Fruit fly (Drosophila melanogaster) whole organism, embryonic: ENCODE measurements around the gene tomb.
A peak's percentile ranks its signal among the peaks of the same experiment; 100 is the strongest.

Source experiments
- Abd-B ChIP-seq: fragments of 200-800 bp; sonication (Bioruptor generic); optimal IDR thresholded peaks from 2 replicates; lab custom pipeline; 2018; ENCODE audit warnings: missing biosample characterization, mild to moderate bottlenecking, missing genetic modification characterization, moderate library complexity
- Adf1 ChIP-seq: fragments of 200-800 bp; sonication (Bioruptor generic); IDR thresholded peaks from 2 replicates; pipeline ENCODE4 v1.3.6; 2022; ENCODE audit warnings: missing biosample characterization, missing genetic modification characterization
- Awh ChIP-seq: fragments of 200-800 bp; sonication (Bioruptor generic); IDR thresholded peaks from 2 replicates; pipeline ENCODE4, ENCODE4 v1.3.6; 2022; ENCODE audit warnings: missing biosample characterization, missing genetic modification characterization
- BEAF-32 ChIP-seq: fragments of 200-800 bp; sonication (Bioruptor generic); optimal IDR thresholded peaks from 3 replicates; lab custom pipeline; 2017; ENCODE audit warnings: missing biosample characterization, missing genetic modification characterization, mild to moderate bottlenecking, moderate library complexity, missing genetic modification reagents
- C15 ChIP-seq: fragments of 200-800 bp; sonication (Bioruptor generic); IDR thresholded peaks from 3 replicates; pipeline ENCODE4 v1.3.6; 2022; ENCODE audit warnings: missing biosample characterization, missing genetic modification characterization
- CG11723 ChIP-seq: fragments of 200-800 bp; sonication (Bioruptor generic); optimal IDR thresholded peaks from 2 replicates; lab custom pipeline; 2017; ENCODE audit warnings: missing biosample characterization, mild to moderate bottlenecking, missing genetic modification characterization
- CG13287 ChIP-seq: fragments of 200-800 bp; sonication (Bioruptor generic); IDR thresholded peaks from 2 replicates; pipeline ENCODE4 v1.3.6; 2022; ENCODE audit warnings: missing biosample characterization, missing genetic modification characterization; ENCODE audit not compliant: partially characterized antibody
- CG13424 ChIP-seq: fragments of 200-800 bp; sonication (Bioruptor generic); optimal IDR thresholded peaks from 2 replicates; lab custom pipeline; 2019; ENCODE audit warnings: missing biosample characterization, mild to moderate bottlenecking, missing genetic modification characterization, moderate library complexity
- CG16813 ChIP-seq: fragments of 200-800 bp; sonication (Bioruptor generic); IDR thresholded peaks from 3 replicates; pipeline ENCODE4 v1.3.6; 2022; ENCODE audit warnings: missing biosample characterization, missing genetic modification characterization; ENCODE audit not compliant: partially characterized antibody
- CG16815 ChIP-seq: fragments of 200-800 bp; sonication (Bioruptor generic); optimal IDR thresholded peaks from 3 replicates; lab custom pipeline; 2017; ENCODE audit warnings: missing biosample characterization, mild to moderate bottlenecking, missing genetic modification characterization
- CG17612 ChIP-seq: fragments of 200-800 bp; sonication (Bioruptor generic); IDR thresholded peaks from 2 replicates; pipeline ENCODE4 v1.3.6; 2022; ENCODE audit warnings: missing biosample characterization, missing genetic modification characterization
- CG17912 ChIP-seq: fragments of 200-800 bp; sonication (Bioruptor generic); optimal IDR thresholded peaks from 2 replicates; lab custom pipeline; 2018; ENCODE audit warnings: missing biosample characterization, mild to moderate bottlenecking, missing genetic modification characterization
- CG1832 ChIP-seq: fragments of 200-800 bp; sonication (Bioruptor generic); optimal IDR thresholded peaks from 2 replicates; lab custom pipeline; 2017; ENCODE audit warnings: missing biosample characterization, mild to moderate bottlenecking, missing genetic modification characterization, inconsistent platforms
- CG18599 ChIP-seq: fragments of 200-800 bp; sonication (Bioruptor generic); optimal IDR thresholded peaks from 3 replicates; lab custom pipeline; 2017; ENCODE audit warnings: missing biosample characterization, missing genetic modification characterization, mild to moderate bottlenecking, moderate library complexity, missing genetic modification reagents
- CG2712 ChIP-seq: fragments of 200-800 bp; optimal IDR thresholded peaks from 3 replicates; lab custom pipeline; 2019; ENCODE audit warnings: missing biosample characterization, mild to moderate bottlenecking, missing genetic modification characterization, moderate library complexity
- CG30431 ChIP-seq: fragments of 200-800 bp; sonication (Bioruptor generic); optimal IDR thresholded peaks from 2 replicates; lab custom pipeline; 2017; ENCODE audit warnings: missing biosample characterization, missing genetic modification characterization
- CG34376 ChIP-seq: fragments of 200-800 bp; sonication (Bioruptor generic); optimal IDR thresholded peaks from 2 replicates; lab custom pipeline; 2018; ENCODE audit warnings: missing biosample characterization, mild to moderate bottlenecking, missing genetic modification characterization
- CG7928 ChIP-seq: fragments of 200-800 bp; sonication (Bioruptor generic); optimal IDR thresholded peaks from 2 replicates; lab custom pipeline; 2017; ENCODE audit warnings: missing biosample characterization, mild to moderate bottlenecking, missing genetic modification characterization
- CG7987 ChIP-seq: fragments of 200-800 bp; sonication (Bioruptor generic); optimal IDR thresholded peaks from 2 replicates; lab custom pipeline; 2018; ENCODE audit warnings: missing biosample characterization, mild to moderate bottlenecking, missing genetic modification characterization, moderate library complexity
- Deaf1 ChIP-seq: fragments of 200-800 bp; optimal IDR thresholded peaks from 3 replicates; lab custom pipeline; 2019; ENCODE audit warnings: missing biosample characterization, mild to moderate bottlenecking, missing genetic modification characterization, moderate library complexity
- Dp ChIP-seq: fragments of 200-800 bp; sonication (Bioruptor generic); optimal IDR thresholded peaks from 2 replicates; lab custom pipeline; 2018; ENCODE audit warnings: missing biosample characterization, mild to moderate bottlenecking, missing genetic modification characterization, moderate library complexity
- Dref ChIP-seq: fragments of 200-800 bp; sonication (Bioruptor generic); IDR thresholded peaks from 2 replicates; pipeline ENCODE4 v1.3.6; 2022; ENCODE audit warnings: missing biosample characterization, missing genetic modification characterization
- E2f2 ChIP-seq: fragments of 200-800 bp; sonication (Bioruptor generic); IDR thresholded peaks from 2 replicates; pipeline ENCODE4 v1.3.6; 2022; ENCODE audit warnings: missing biosample characterization, missing genetic modification characterization
- Gsc ChIP-seq: fragments of 200-800 bp; sonication (Bioruptor generic); IDR thresholded peaks from 2 replicates; pipeline ENCODE4 v1.3.6; 2022; ENCODE audit warnings: missing biosample characterization, missing genetic modification characterization
- Max ChIP-seq: fragments of 200-800 bp; sonication (Bioruptor generic); optimal IDR thresholded peaks from 2 replicates; lab custom pipeline; 2016; ENCODE audit warnings: missing biosample characterization, mild to moderate bottlenecking, missing genetic modification characterization
- Usf ChIP-seq: fragments of 200-800 bp; sonication (Bioruptor generic); optimal IDR thresholded peaks from 2 replicates; lab custom pipeline; 2017; ENCODE audit warnings: missing genotype, missing biosample characterization, missing genetic modification characterization
- ato ChIP-seq: fragments of 200-800 bp; sonication (Bioruptor generic); IDR thresholded peaks from 2 replicates; pipeline ENCODE4 v1.3.6; 2022; ENCODE audit warnings: missing biosample characterization, missing genetic modification characterization; ENCODE audit not compliant: partially characterized antibody
- bbx ChIP-seq: fragments of 200-800 bp; sonication (Bioruptor generic); IDR thresholded peaks from 2 replicates; pipeline ENCODE4 v1.3.6; 2022; ENCODE audit warnings: missing biosample characterization, missing genetic modification characterization; ENCODE audit not compliant: partially characterized antibody
- cas ChIP-seq: fragments of 200-800 bp; sonication (Bioruptor generic); IDR thresholded peaks from 2 replicates; pipeline ENCODE4 v1.3.6; 2022; ENCODE audit warnings: missing biosample characterization, missing genetic modification characterization
- dan ChIP-seq: fragments of 200-800 bp; sonication (Bioruptor generic); IDR thresholded peaks from 2 replicates; pipeline ENCODE4 v1.3.6; 2022; ENCODE audit warnings: missing biosample characterization, missing genetic modification characterization
- exex ChIP-seq: fragments of 200-800 bp; sonication (Bioruptor generic); optimal IDR thresholded peaks from 4 replicates; lab custom pipeline; 2018; ENCODE audit warnings: missing biosample characterization, mild to moderate bottlenecking, missing genetic modification characterization, moderate library complexity
- gfzf ChIP-seq: fragments of 200-800 bp; sonication (Bioruptor generic); optimal IDR thresholded peaks from 2 replicates; lab custom pipeline; 2016; ENCODE audit warnings: missing biosample characterization, mild to moderate bottlenecking, missing genetic modification characterization, moderate library complexity
- mld ChIP-seq: fragments of 200-800 bp; sonication (Bioruptor generic); IDR thresholded peaks from 3 replicates; pipeline ENCODE4 v1.3.6; 2022; ENCODE audit warnings: missing biosample characterization, missing genetic modification characterization; ENCODE audit not compliant: partially characterized antibody
- nau ChIP-seq: fragments of 200-800 bp; sonication (Bioruptor generic); optimal IDR thresholded peaks from 3 replicates; lab custom pipeline; 2017; ENCODE audit warnings: missing biosample characterization, mild to moderate bottlenecking, missing genetic modification characterization, missing genetic modification reagents
- pita ChIP-seq: fragments of 200-800 bp; sonication (Bioruptor generic); optimal IDR thresholded peaks from 2 replicates; lab custom pipeline; 2017; ENCODE audit warnings: missing biosample characterization, mild to moderate bottlenecking, missing genetic modification characterization
- salm ChIP-seq: fragments of 200-800 bp; sonication (Bioruptor generic); optimal IDR thresholded peaks from 2 replicates; lab custom pipeline; 2018; ENCODE audit warnings: missing biosample characterization, mild to moderate bottlenecking, missing genetic modification characterization
- scrt ChIP-seq: fragments of 200-800 bp; sonication (Bioruptor generic); optimal IDR thresholded peaks from 2 replicates; lab custom pipeline; 2018; ENCODE audit warnings: missing biosample characterization, mild to moderate bottlenecking, missing genetic modification characterization, moderate library complexity
- sens ChIP-seq: fragments of 200-800 bp; sonication (Bioruptor generic); peaks from one replicate; lab custom pipeline; 2016; ENCODE audit warnings: missing biosample characterization, missing genetic modification characterization
- sens-2 ChIP-seq: fragments of 200-800 bp; sonication (Bioruptor generic); IDR thresholded peaks from 2 replicates; pipeline ENCODE4 v1.3.6; 2022; ENCODE audit warnings: missing biosample characterization, missing genetic modification characterization

Gene tomb

DNA sequence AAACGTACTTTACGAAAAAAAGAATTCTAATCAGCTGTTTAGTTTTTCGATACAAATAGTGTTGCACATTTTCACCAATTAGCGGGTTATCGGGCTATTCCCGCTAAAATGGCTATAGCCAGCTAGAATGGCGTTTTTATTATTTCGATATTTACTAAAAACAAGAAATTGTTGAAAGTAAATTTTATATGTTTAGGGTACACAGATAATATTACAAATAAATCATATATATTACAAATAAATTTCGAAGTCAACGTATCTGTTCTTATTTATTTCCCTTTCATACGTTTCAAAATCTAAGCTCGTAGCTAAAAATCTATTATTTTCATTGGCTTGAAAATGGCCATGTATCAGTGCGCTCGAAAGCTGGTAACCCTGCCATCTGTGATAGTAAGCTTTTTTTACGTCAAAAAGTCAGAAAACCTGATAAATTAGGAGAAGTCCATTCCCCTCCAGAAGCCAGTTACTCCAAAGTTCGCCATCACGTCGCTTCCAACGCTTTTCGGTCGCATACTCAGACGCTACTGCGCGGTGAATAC is 16.6 kb downstream of the tomb start, which contains the start of the genes CG7382 and cl (continued):
- TF ChIP-seq CG13424 (tag; lab: Kevin White, UChicago): peak; percentile 73
- TF ChIP-seq Max: peak; percentile 10

DNA sequence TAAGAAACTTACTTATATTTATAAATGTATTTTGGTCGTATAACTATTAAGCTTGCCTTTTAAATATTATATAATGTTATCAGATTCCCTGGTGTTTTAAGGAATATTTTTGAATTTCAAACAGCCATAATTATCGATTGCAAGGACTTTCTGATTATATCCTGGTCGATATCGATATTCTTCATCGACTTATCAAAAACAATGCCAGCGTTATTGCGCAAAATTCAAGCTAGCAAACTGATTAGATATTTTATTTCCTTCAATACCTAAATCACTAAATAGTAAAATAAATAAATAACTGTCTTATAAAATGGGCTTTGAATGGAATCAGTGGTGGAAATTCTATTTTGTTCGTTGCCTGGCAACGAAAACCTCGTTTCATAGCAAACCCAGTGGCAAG is 19.2 kb downstream of the tomb start, which contains the start of gene CG14020:
TSS of gene CG14020 (plus strand) at position 345 of the 400 bp plus-strand sequence.
- TF ChIP-seq Adf1 (no peak), gfzf (GFP tag; lab: Kevin White, UChicago) (no peak), Abd-B (no peak), salm (tag; lab: Kevin White, UChicago) (no peak), scrt (GFP tag; lab: Kevin White, UChicago) (no peak), sens (GFP tag; lab: Kevin White, UChicago) (peak; percentile 50), ato (GFP tag; lab: Robert Waterston, UW) (no peak), BEAF-32 (GFP tag; lab: Kevin White, UChicago) (peak; percentile 6), Deaf1 (tag; lab: Kevin White, UChicago) (no peak), CG30431 (GFP tag; lab: Kevin White, UChicago) (no peak), CG2712 (tag; lab: Kevin White, UChicago) (no peak), CG13287 (GFP tag; lab: Robert Waterston, UW) (peak; percentile 25; the same call in 1 of the 2 replicates), CG1832 (GFP tag; lab: Kevin White, UChicago) (no peak), CG7928 (GFP tag; lab: Kevin White, UChicago) (no peak), nau (GFP tag; lab: Kevin White, UChicago) (no peak), CG16813 (GFP tag; lab: Robert Waterston, UW) (no peak), mld (no peak), Gsc (GFP tag; lab: Robert Waterston, UW) (no peak), CG18599 (GFP tag; lab: Kevin White, UChicago) (no peak), sens-2 (no peak), CG34376 (no peak), Dref (GFP tag; lab: Robert Waterston, UW) (peak; percentile 53), pita (no peak), cas (GFP tag; lab: Robert Waterston, UW) (no peak), CG17912 (GFP tag; lab: Kevin White, UChicago) (no peak), CG7987 (GFP tag; lab: Kevin White, UChicago) (no peak), dan (no peak), bbx (GFP tag; lab: Robert Waterston, UW) (no peak), Dp (GFP tag; lab: Kevin White, UChicago) (peak; percentile 45), E2f2 (peak; percentile 59), CG16815 (GFP tag; lab: Kevin White, UChicago) (no peak), CG17612 (GFP tag; lab: Robert Waterston, UW) (no peak), CG11723 (GFP tag; lab: Kevin White, UChicago) (no peak), C15 (GFP tag; lab: Robert Waterston, UW) (no peak), Usf (GFP tag; lab: Kevin White, UChicago) (no peak), exex (no peak), Awh (GFP tag; lab: Robert Waterston, UW) (no peak)
